Worm (Caenorhabditis elegans): ENCODE measurements around the gene mrt-2.

The mrt-2 gene

DNA sequence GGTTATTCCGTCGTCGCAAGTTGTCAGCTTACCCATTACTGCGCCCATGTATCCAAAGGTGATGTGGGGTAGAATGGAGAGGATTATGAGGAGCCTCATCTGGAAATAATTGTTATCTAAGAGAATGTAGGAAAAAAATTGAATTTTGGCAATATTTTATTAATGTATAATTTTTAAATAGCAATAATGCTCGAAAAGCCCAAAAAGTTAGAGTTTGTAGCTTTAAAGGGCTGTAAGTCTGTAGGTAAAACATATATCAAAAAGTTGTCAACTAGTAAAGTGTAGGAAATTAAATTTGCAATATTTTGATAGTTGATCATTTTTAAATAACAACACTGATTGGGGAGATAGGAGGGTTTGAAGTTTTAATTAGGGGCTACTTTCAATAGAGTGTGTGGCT lies 37.8 kb upstream of the mrt-2 start, which contains the start of gene Y41C4A.8:
TSS of gene Y41C4A.8 (minus strand) at position 101 of the 400 bp plus-strand sequence.
- TF ChIP-seq klf-2 (GFP tag; conservative IDR thresholded peaks at IDR 0.05) (no peak), T22C8.4 (GFP tag; IDR thresholded peaks at IDR 0.05) (no peak), tab-1 (GFP tag; IDR thresholded peaks at IDR 0.05) (no peak), ref-1 (GFP tag; conservative IDR thresholded peaks at IDR 0.05) (no peak), flt-1 (GFP tag; IDR thresholded peaks at IDR 0.05) (no peak), cog-1 (tag; optimal IDR thresholded peaks at IDR 0.05) (no peak), ztf-23 (GFP tag; IDR thresholded peaks at IDR 0.05) (no peak), ztf-29 (GFP tag; IDR thresholded peaks at IDR 0.05) (no peak), med-1 (GFP tag; optimal IDR thresholded peaks at IDR 0.05; ENCODE audit: insufficient read depth) (no peak)

DNA sequence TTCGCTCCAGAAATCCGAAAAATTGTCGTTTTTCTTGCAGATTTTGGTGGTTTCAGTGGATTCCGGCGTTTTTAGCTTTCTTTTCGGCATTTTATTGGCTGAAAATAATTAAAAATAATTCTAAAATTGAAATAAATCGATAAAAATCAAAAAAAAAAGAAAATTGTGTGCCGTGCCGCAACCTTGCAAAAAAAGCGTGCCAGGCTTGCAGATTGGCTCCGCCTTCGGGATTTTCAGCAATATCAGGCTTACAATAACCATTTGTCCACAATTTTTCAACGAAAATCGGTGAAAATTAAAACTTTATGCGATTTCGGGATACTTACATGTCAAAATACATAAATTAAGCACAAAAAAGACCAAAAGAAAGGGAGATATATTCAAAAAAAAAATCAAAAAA lies 28.0 kb upstream of the mrt-2 start, which contains the start of gene Y41C4A.9:
TSS of gene Y41C4A.9 (minus strand) at position 98 of the 400 bp plus-strand sequence.
- TF ChIP-seq ztf-29 (GFP tag; IDR thresholded peaks at IDR 0.05) (no peak), cog-1 (tag; optimal IDR thresholded peaks at IDR 0.05) (no peak), T22C8.4 (GFP tag; IDR thresholded peaks at IDR 0.05) (no peak), flt-1 (GFP tag; IDR thresholded peaks at IDR 0.05) (no peak), med-1 (GFP tag; optimal IDR thresholded peaks at IDR 0.05; ENCODE audit: insufficient read depth) (no peak), ref-1 (GFP tag; conservative IDR thresholded peaks at IDR 0.05) (no peak), klf-2 (GFP tag; conservative IDR thresholded peaks at IDR 0.05) (no peak), tab-1 (GFP tag; IDR thresholded peaks at IDR 0.05) (no peak), ztf-23 (GFP tag; IDR thresholded peaks at IDR 0.05) (no peak)

DNA sequence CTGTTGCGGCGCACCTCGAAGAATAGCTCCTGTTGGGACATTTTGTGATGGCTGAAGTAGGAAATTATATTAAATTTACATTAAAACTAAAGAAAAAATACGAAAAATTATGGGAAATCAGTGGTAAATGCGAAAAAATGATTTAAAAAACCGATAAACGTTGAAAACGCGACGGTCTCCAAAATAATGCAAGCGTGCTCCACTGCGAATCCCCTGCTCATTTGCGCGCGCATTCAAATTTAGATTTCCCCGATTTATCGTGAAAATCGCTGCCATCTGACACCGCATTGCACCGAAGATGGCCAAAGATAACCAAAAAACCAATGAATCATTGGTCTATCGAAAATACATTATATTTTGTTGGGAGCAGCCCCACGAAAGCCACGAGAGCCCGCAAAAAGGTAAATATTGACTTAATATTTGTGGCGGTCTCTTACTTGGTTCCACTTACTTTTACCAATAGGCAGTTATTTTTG lies 27.1 kb upstream of the mrt-2 start, which contains the start of the genes elb-1 and Y41C4A.11:
TSS of gene elb-1 (minus strand) at position 51 of the 476 bp plus-strand sequence.
TSS of gene Y41C4A.11 (plus strand) at position 461 of the 476 bp plus-strand sequence.
- TF ChIP-seq cog-1 (tag; optimal IDR thresholded peaks at IDR 0.05) (no peak), T22C8.4 (GFP tag; IDR thresholded peaks at IDR 0.05) (no peak), med-1 (GFP tag; optimal IDR thresholded peaks at IDR 0.05; ENCODE audit: insufficient read depth) (no peak), ref-1 (GFP tag; conservative IDR thresholded peaks at IDR 0.05) (no peak), klf-2 (GFP tag; conservative IDR thresholded peaks at IDR 0.05) (no peak), flt-1 (GFP tag; IDR thresholded peaks at IDR 0.05) (no peak)

DNA sequence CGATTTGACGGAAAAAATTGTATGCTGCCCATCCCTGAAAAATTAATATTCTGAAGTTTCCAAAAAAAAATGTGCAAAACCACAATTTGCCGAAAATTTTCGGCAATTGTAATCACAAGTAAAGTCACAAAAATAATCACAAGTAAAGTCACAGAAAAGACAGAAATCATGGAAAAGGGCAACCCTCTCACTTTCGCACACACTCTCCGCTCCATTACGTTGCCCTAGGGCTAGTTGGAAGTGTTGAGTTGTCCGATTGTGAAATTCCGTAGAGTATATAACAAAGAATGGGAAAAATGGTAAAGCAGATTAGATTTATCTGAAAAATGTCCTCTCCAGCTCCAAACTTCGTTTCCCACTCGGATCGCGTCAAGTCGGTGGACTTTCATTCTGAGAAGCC lies 25.2 kb upstream of the mrt-2 start, which contains the start of gene Y41C4A.32:
TSS of gene Y41C4A.32 (plus strand) at position 302 of the 400 bp plus-strand sequence.
- no peak for TF ChIP-seq ztf-23 (GFP tag; IDR thresholded peaks at IDR 0.05)
- no peak for TF ChIP-seq klf-2 (GFP tag; conservative IDR thresholded peaks at IDR 0.05)
- TF ChIP-seq ref-1 (GFP tag; conservative IDR thresholded peaks at IDR 0.05): no peak

DNA sequence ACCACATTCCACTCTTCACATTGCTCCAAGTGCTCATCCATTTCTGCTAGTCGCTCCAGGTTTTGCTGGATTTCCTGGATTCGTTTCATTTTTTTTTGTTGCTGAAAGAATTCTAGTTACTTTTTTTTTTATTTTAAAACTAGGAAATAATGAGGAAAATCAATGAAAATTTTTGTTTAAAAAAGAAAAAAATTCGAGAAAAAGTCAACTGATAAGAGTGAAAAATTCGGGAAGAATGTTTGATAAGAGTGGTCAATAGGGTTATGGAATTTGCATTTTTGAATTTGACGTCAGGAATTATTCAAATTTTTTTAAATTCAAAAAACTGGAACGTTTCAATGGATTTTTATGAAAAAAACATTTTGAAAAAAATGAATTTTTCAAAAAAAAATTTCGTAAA lies 20.0 kb upstream of the mrt-2 start, which contains the start of gene Y41C4A.12:
TSS of gene Y41C4A.12 (minus strand) at position 101 of the 400 bp plus-strand sequence.
- no peak for TF ChIP-seq ref-1 (GFP tag; conservative IDR thresholded peaks at IDR 0.05)
- no peak for TF ChIP-seq ztf-29 (GFP tag; IDR thresholded peaks at IDR 0.05)
- TF ChIP-seq med-1 (GFP tag; optimal IDR thresholded peaks at IDR 0.05; ENCODE audit: insufficient read depth): no peak
- TF ChIP-seq ztf-23 (GFP tag; IDR thresholded peaks at IDR 0.05): no peak
- no peak for TF ChIP-seq tab-1 (GFP tag; IDR thresholded peaks at IDR 0.05)
- no peak for TF ChIP-seq klf-2 (GFP tag; conservative IDR thresholded peaks at IDR 0.05)
- no peak for TF ChIP-seq cog-1 (tag; optimal IDR thresholded peaks at IDR 0.05)
- TF ChIP-seq T22C8.4 (GFP tag; IDR thresholded peaks at IDR 0.05): no peak
- TF ChIP-seq flt-1 (GFP tag; IDR thresholded peaks at IDR 0.05): no peak

DNA sequence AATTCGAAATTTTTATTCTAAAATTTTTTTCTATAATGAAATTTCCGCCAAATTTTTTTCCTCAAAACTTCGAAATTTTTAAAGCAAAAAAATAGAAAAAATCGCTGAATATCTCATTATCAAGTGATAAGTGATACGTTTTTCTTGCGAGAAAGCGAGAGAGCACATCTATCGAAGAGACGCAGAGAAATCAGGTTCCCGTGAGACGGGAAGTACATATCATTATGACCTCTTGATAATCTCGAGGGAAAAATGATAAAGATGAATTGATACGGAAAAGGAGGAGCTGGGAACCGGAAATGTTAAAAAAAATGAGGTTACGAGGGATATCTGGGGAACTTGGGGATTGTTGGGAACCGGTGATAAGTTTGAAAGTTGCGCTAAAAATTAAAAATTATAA lies 19.6 kb upstream of the mrt-2 start:
- no peak for TF ChIP-seq ztf-29 (GFP tag; IDR thresholded peaks at IDR 0.05)

DNA sequence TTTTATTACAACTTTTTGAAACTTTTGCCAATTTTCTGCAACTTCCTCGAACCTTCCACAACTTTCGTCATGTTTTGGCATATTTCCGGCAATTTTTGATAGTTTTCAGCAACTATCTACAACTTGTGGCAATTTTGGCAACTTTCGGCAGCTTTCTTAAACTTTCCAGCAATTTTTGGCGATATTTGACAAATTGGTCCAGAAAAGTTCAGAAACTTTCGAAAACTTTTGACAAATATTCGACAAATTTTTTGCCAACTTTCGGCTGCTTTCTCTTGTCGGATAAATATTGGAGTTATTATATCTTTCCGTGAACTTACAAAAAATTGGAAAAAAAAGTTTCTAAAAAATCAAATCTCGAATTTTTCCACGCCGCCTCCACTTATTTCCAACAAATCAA lies 16.3 kb upstream of the mrt-2 start, which contains the start of gene Y41C4A.18:
TSS of gene Y41C4A.18 (plus strand) at position 301 of the 400 bp plus-strand sequence.
- TF ChIP-seq ztf-23 (GFP tag; IDR thresholded peaks at IDR 0.05) (no peak), flt-1 (GFP tag; IDR thresholded peaks at IDR 0.05) (no peak), T22C8.4 (GFP tag; IDR thresholded peaks at IDR 0.05) (no peak), klf-2 (GFP tag; conservative IDR thresholded peaks at IDR 0.05) (no peak), tab-1 (GFP tag; IDR thresholded peaks at IDR 0.05) (no peak), med-1 (GFP tag; optimal IDR thresholded peaks at IDR 0.05; ENCODE audit: insufficient read depth) (no peak), ref-1 (GFP tag; conservative IDR thresholded peaks at IDR 0.05) (no peak), ztf-29 (GFP tag; IDR thresholded peaks at IDR 0.05) (no peak), cog-1 (tag; optimal IDR thresholded peaks at IDR 0.05) (no peak)

DNA sequence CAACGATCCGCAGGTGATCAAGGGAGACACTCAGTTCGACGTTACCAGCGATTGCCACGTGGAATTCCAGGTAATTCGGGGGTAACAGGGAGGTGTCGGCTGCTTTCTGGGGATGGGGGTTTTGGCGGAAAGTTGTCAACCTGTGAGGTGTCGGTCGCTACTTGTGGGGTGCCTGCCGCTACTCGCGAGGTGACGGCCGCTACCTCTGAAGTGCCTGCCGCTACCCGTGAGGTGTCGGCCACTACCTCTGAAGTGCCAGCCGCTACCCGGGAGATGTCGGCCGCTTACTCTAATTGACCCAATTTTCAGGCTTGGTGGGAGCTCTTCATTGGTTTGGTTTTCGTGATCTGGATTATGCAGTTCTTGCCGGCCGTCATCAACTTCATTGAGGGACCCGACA lies 15.7 kb upstream of the mrt-2 start:
- TF ChIP-seq ref-1 (GFP tag; conservative IDR thresholded peaks at IDR 0.05): no peak

DNA sequence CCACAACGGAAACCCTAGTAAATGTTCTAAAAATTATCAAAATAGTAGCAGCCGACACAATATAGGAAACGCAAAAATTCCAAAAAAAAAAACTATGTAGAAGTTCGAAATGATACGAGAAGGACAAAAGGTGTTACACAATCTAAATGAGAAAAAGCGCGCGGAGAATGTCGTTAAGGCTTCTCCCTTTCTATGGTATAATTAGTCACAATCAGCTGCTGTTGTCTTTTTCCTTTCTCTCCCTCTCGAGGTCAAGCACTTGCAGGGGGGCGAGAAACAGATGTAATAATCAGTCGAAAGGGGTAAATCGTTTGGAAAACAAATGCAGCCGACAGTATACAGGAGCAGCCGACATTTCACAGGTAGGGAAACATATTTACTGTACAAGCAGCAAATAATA lies 15.1 kb upstream of the mrt-2 start:
- no peak for TF ChIP-seq tab-1 (GFP tag; IDR thresholded peaks at IDR 0.05)
- no peak for TF ChIP-seq ztf-29 (GFP tag; IDR thresholded peaks at IDR 0.05)
- no peak for TF ChIP-seq ztf-23 (GFP tag; IDR thresholded peaks at IDR 0.05)
- TF ChIP-seq med-1 (GFP tag; optimal IDR thresholded peaks at IDR 0.05; ENCODE audit: insufficient read depth): no peak
- TF ChIP-seq flt-1 (GFP tag; IDR thresholded peaks at IDR 0.05): no peak
- no peak for TF ChIP-seq T22C8.4 (GFP tag; IDR thresholded peaks at IDR 0.05)
- TF ChIP-seq cog-1 (tag; optimal IDR thresholded peaks at IDR 0.05): no peak
- TF ChIP-seq ref-1 (GFP tag; conservative IDR thresholded peaks at IDR 0.05): no peak

DNA sequence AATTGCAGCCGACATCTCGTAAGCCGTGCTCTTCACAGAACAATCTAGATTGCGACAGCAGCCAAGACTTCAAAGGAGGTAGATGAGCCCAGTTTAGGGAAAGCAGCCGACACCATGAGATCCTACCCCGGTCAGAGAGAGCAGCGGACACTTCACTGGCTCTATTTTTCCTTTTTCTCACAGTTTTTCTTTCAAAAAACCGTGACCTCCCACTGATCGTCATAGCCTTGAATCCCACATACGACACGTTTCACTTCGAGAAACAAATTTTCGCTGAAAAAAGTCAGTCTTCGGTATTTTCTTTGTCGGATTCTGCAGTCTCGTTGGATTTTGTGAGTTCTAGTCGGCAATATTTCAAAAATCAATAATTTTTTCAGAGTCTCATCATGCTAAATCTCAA lies 14.5 kb upstream of the mrt-2 start, which contains the start of gene Y41C4A.21:
TSS of gene Y41C4A.21 (plus strand) at position 301 of the 400 bp plus-strand sequence.
- TF ChIP-seq ztf-29 (GFP tag; IDR thresholded peaks at IDR 0.05) (no peak), med-1 (GFP tag; optimal IDR thresholded peaks at IDR 0.05; ENCODE audit: insufficient read depth) (no peak), cog-1 (tag; optimal IDR thresholded peaks at IDR 0.05) (no peak), klf-2 (GFP tag; conservative IDR thresholded peaks at IDR 0.05) (no peak), ztf-23 (GFP tag; IDR thresholded peaks at IDR 0.05) (no peak), ref-1 (GFP tag; conservative IDR thresholded peaks at IDR 0.05) (no peak), flt-1 (GFP tag; IDR thresholded peaks at IDR 0.05) (no peak), T22C8.4 (GFP tag; IDR thresholded peaks at IDR 0.05) (no peak), tab-1 (GFP tag; IDR thresholded peaks at IDR 0.05) (no peak)
